Worm (Caenorhabditis elegans): ENCODE measurements around the gene C06E4.2.

The C06E4.2 gene

DNA sequence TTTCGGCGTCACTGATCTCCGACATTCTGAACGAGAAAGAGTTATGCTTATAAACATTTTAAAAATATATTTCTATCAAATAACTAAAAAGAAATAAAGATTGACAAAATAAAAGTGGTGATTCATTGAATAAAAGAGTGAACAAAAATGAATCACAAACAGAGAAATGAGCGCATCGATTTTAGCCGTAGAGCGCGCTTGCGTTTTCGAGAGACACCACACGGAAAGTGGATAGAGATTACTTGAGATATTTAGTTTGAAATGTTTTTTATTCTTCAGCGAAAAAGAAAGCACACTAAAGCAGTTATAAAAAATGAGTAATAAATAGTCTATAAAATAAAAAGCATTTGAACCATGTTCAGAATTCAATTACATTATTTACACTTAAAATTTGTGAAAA is 46.6 kb upstream of the C06E4.2 start, which contains the start of gene cap-1 (continued):
- TF ChIP-seq tbx-2 (tag; optimal IDR thresholded peaks at IDR 0.05) (peak; percentile 79), unc-86 (tag; optimal IDR thresholded peaks at IDR 0.05) (peak; percentile 3), fkh-10 (GFP tag; optimal IDR thresholded peaks at IDR 0.05) (no peak), zip-5 (tag; optimal IDR thresholded peaks at IDR 0.05) (peak; percentile 32), unc-42 (tag; optimal IDR thresholded peaks at IDR 0.05) (peak; percentile 37), sox-2 (GFP tag; IDR thresholded peaks at IDR 0.05) (no peak), pha-4 (tag; optimal IDR thresholded peaks at IDR 0.05) (no peak), T23F11.4 (GFP tag; optimal IDR thresholded peaks at IDR 0.05) (no peak)

DNA sequence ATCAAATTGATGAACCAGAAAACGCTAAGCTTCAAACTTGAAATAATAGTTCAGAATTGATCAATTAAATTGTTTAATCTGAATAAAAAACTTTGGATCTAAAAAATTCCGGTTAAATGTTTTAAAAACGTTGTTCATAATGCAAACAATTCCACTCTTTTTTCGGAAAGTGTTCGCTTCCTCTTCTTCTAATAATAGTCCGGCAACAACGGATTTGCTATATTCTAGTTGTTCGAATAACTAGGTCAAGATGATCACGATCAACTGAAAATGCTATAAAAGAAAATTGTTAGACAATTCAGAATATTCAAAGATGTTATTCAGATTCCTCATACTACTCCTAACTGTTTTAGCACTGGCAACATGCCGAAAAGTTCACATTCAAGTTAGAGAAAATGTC is 45.8 kb upstream of the C06E4.2 start, which contains the start of gene D2024.4:
TSS of gene D2024.4 (plus strand) at position 301 of the 400 bp plus-strand sequence.
- TF ChIP-seq mec-3 (tag; optimal IDR thresholded peaks at IDR 0.05; ENCODE audit: borderline replicate concordance) (no peak), hlh-13 (GFP tag; optimal IDR thresholded peaks at IDR 0.05) (no peak), madf-2 (tag; optimal IDR thresholded peaks at IDR 0.05) (no peak), ztf-16 (tag; optimal IDR thresholded peaks at IDR 0.05) (no peak), unc-3 (GFP tag; conservative IDR thresholded peaks at IDR 0.05) (no peak), unc-3 (tag; optimal IDR thresholded peaks at IDR 0.05) (no peak), rnt-1 (tag; optimal IDR thresholded peaks at IDR 0.05) (no peak), ceh-24 (tag; optimal IDR thresholded peaks at IDR 0.05) (no peak), T23F11.4 (GFP tag; optimal IDR thresholded peaks at IDR 0.05) (no peak), ceh-2 (tag; optimal IDR thresholded peaks at IDR 0.05) (no peak), ceh-34 (tag; optimal IDR thresholded peaks at IDR 0.05) (no peak), pax-1 (tag; optimal IDR thresholded peaks at IDR 0.05) (no peak), hlh-8 (tag; optimal IDR thresholded peaks at IDR 0.05) (no peak), syd-9 (tag; optimal IDR thresholded peaks at IDR 0.05) (no peak), ceh-22 (tag; optimal IDR thresholded peaks at IDR 0.05) (no peak), ceh-45 (GFP tag; IDR thresholded peaks at IDR 0.05) (no peak), nhr-11 (tag; optimal IDR thresholded peaks at IDR 0.05) (no peak), ama-1 (optimal IDR thresholded peaks at IDR 0.05) (no peak), ets-4 (tag; optimal IDR thresholded peaks at IDR 0.05) (no peak), eyg-1 (tag; optimal IDR thresholded peaks at IDR 0.05) (no peak), fkh-6 (tag; optimal IDR thresholded peaks at IDR 0.05) (no peak)

DNA sequence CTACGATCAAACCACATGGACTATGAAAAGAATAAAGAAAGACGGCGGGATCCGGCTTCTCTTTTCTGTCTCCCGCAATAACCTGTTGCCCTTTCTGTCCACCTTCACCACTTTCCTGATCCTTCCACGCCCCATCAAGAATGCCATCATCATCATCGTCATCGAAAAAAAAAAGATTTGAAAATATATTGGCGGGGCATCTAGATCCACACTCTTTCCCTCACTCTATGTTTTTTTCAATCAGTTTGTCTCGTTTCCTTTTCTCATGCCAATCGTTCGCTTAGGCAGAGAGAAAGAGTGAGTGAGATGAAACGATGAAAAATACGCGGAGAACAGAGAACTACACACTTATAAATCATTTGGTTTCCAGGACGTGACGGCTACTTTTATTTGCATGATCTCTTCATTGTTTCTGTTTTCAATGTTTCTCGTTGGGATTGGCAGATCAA is 43.2 kb upstream of the C06E4.2 start:
- no peak for TF ChIP-seq ceh-24 (tag; optimal IDR thresholded peaks at IDR 0.05)
- no peak for TF ChIP-seq mec-3 (tag; optimal IDR thresholded peaks at IDR 0.05; ENCODE audit: borderline replicate concordance)

DNA sequence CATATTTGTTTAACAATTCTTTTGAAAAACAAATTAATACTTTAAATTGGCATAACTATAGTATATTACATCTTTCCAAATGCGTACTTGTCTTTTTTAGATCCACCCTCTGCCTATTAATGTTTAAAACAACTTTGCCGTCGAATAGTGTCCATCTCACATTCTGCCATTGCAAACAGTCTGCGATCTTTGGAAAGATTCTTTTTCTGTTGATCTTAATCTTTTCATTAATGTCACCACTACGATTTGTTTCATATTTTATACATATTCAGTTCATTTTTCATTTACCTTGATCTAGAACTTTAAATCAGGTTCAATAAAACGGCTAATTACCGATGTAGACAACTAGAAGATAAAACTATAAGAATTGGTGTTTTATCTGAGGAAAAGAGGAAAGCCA is 42.1 kb upstream of the C06E4.2 start:
- TF ChIP-seq unc-55 (GFP tag; optimal IDR thresholded peaks at IDR 0.05): no peak
- TF ChIP-seq elt-4 (tag; optimal IDR thresholded peaks at IDR 0.05): no peak
- no peak for TF ChIP-seq pha-2 (tag; optimal IDR thresholded peaks at IDR 0.05)
- no peak for TF ChIP-seq pax-1 (tag; optimal IDR thresholded peaks at IDR 0.05)
- TF ChIP-seq ceh-14 (tag; optimal IDR thresholded peaks at IDR 0.05): no peak
- no peak for TF ChIP-seq lin-11 (tag; optimal IDR thresholded peaks at IDR 0.05)
- TF ChIP-seq sox-2 (GFP tag; IDR thresholded peaks at IDR 0.05): no peak
- no peak for TF ChIP-seq fax-1 (tag; optimal IDR thresholded peaks at IDR 0.05)
- no peak for TF ChIP-seq hlh-30 (tag; optimal IDR thresholded peaks at IDR 0.05; ENCODE audit: insufficient read depth)
- TF ChIP-seq odd-2 (tag; optimal IDR thresholded peaks at IDR 0.05): no peak
- TF ChIP-seq che-1 (tag; optimal IDR thresholded peaks at IDR 0.05): no peak
- no peak for TF ChIP-seq hlh-13 (GFP tag; optimal IDR thresholded peaks at IDR 0.05)
- no peak for TF ChIP-seq ceh-22 (tag; optimal IDR thresholded peaks at IDR 0.05)
- TF ChIP-seq pha-4 (tag; optimal IDR thresholded peaks at IDR 0.05): no peak
- TF ChIP-seq Y22D7AL.16 (tag; optimal IDR thresholded peaks at IDR 0.05): no peak
- no peak for TF ChIP-seq ets-4 (tag; optimal IDR thresholded peaks at IDR 0.05)
- no peak for TF ChIP-seq sox-4 (tag; optimal IDR thresholded peaks at IDR 0.05)
- no peak for TF ChIP-seq pag-3 (tag; optimal IDR thresholded peaks at IDR 0.05; ENCODE audit: borderline replicate concordance)
- no peak for TF ChIP-seq sdc-2 (tag; optimal IDR thresholded peaks at IDR 0.05)
- TF ChIP-seq tbx-2 (tag; optimal IDR thresholded peaks at IDR 0.05): no peak
